Fruit fly (Drosophila melanogaster) whole organism, embryonic: ENCODE data around the gene Doc1.

Source experiments
- Atf-2 ChIP-seq: fragments of 200-800 bp; sonication (Bioruptor generic); optimal IDR thresholded peaks from 2 replicates; lab custom pipeline; 2016; ENCODE audit warnings: missing biosample characterization, missing genetic modification characterization
- BtbVII ChIP-seq: fragments of 200-800 bp; sonication (Bioruptor generic); optimal IDR thresholded peaks from 3 replicates; lab custom pipeline; 2017; ENCODE audit warnings: missing biosample characterization, mild to moderate bottlenecking, missing genetic modification characterization
- CG10565 ChIP-seq: fragments of 200-800 bp; sonication (Bioruptor generic); optimal IDR thresholded peaks from 3 replicates; lab custom pipeline; 2016; ENCODE audit warnings: missing biosample characterization, mild to moderate bottlenecking, missing genetic modification characterization
- CG10654 ChIP-seq: fragments of 200-800 bp; sonication (Bioruptor generic); optimal IDR thresholded peaks from 2 replicates; lab custom pipeline; 2016; ENCODE audit warnings: missing biosample characterization, missing genetic modification characterization
- CG10979 ChIP-seq: fragments of 200-800 bp; sonication (Bioruptor generic); optimal IDR thresholded peaks from 2 replicates; lab custom pipeline; 2018; ENCODE audit warnings: missing biosample characterization, mild to moderate bottlenecking, missing genetic modification characterization, moderate library complexity
- CG11560 ChIP-seq: fragments of 200-800 bp; sonication (Bioruptor generic); IDR thresholded peaks from 3 replicates; pipeline ENCODE4 v1.3.6; 2022; ENCODE audit warnings: missing biosample characterization, missing genetic modification characterization
- CG11695 ChIP-seq: fragments of 200-800 bp; sonication (Bioruptor generic); IDR thresholded peaks from 3 replicates; pipeline ENCODE4 v1.3.6; 2022; ENCODE audit warnings: missing biosample characterization, missing genetic modification characterization
- CG12071 ChIP-seq: fragments of 200-800 bp; sonication (Bioruptor generic); optimal IDR thresholded peaks from 3 replicates; lab custom pipeline; 2018; ENCODE audit warnings: missing biosample characterization, mild to moderate bottlenecking, missing genetic modification characterization
- CG12104 ChIP-seq: fragments of 200-800 bp; sonication (Bioruptor generic); optimal IDR thresholded peaks from 3 replicates; lab custom pipeline; 2016; ENCODE audit warnings: missing biosample characterization, missing genetic modification characterization
- CG12236 ChIP-seq: fragments of 200-800 bp; sonication (Bioruptor generic); optimal IDR thresholded peaks from 2 replicates; lab custom pipeline; 2016; ENCODE audit warnings: missing biosample characterization, missing genetic modification characterization
- CG13123 ChIP-seq: fragments of 200-800 bp; sonication (Bioruptor generic); optimal IDR thresholded peaks from 2 replicates; lab custom pipeline; 2016; ENCODE audit warnings: missing biosample characterization, missing genetic modification characterization
- CG1792 ChIP-seq: fragments of 200-800 bp; sonication (Bioruptor generic); optimal IDR thresholded peaks from 2 replicates; lab custom pipeline; 2016; ENCODE audit warnings: missing biosample characterization, missing genetic modification characterization
- CG3995 ChIP-seq: fragments of 200-800 bp; sonication (Bioruptor generic); optimal IDR thresholded peaks from 3 replicates; lab custom pipeline; 2016; ENCODE audit warnings: missing biosample characterization, missing genetic modification characterization
- CG7357 ChIP-seq: fragments of 200-800 bp; sonication (Bioruptor generic); IDR thresholded peaks from 3 replicates; pipeline ENCODE4 v1.3.6; 2022; ENCODE audit warnings: missing biosample characterization, missing genetic modification characterization
- CG8089 ChIP-seq: fragments of 200-800 bp; sonication (Bioruptor generic); optimal IDR thresholded peaks from 3 replicates; lab custom pipeline; 2016; ENCODE audit warnings: missing biosample characterization, missing genetic modification characterization
- D ChIP-seq, 2 experiments: fragments of 200-800 bp in 1 of 2; fragments of >200 bp in 1 of 2; sonication (Bioruptor generic) in 1 of 2; optimal IDR thresholded peaks; 2 replicates in 1 of 2; 3 replicates in 1 of 2; lab custom pipeline; 2017; ENCODE audit warnings: mild to moderate bottlenecking in 1 of 2, missing biosample characterization in 1 of 2, missing genetic modification characterization in 1 of 2, missing genetic modification reagents in 1 of 2
- Deaf1 ChIP-seq: fragments of 200-800 bp; optimal IDR thresholded peaks from 3 replicates; lab custom pipeline; 2019; ENCODE audit warnings: missing biosample characterization, mild to moderate bottlenecking, missing genetic modification characterization, moderate library complexity
- Dfd ChIP-seq, 2 experiments: fragments of >200 bp; optimal IDR thresholded peaks; 2 replicates each; lab custom pipeline; 2017; ENCODE audit warnings: missing biosample characterization in 2 of 2, missing genetic modification characterization in 2 of 2
- Doc3 ChIP-seq: fragments of 200-800 bp; sonication (Bioruptor generic); IDR thresholded peaks from 3 replicates; pipeline ENCODE4 v1.3.6; 2022; ENCODE audit warnings: missing biosample characterization, missing genetic modification characterization; ENCODE audit not compliant: partially characterized antibody
- GATAe ChIP-seq: fragments of 200-800 bp; sonication (Bioruptor generic); conservative IDR thresholded peaks from 2 replicates; pipeline ENCODE4 v1.3.6; 2022; ENCODE audit warnings: missing biosample characterization, missing genetic modification characterization
- Hmx ChIP-seq: fragments of 200-800 bp; sonication (Bioruptor generic); optimal IDR thresholded peaks from 2 replicates; lab custom pipeline; 2016; ENCODE audit warnings: missing biosample characterization, missing genetic modification characterization
- Hr78 ChIP-seq, 2 experiments: fragments of 200-800 bp in 1 of 2; fragments of >200 bp in 1 of 2; sonication (Bioruptor generic) in 1 of 2; optimal IDR thresholded peaks; 2 replicates each; lab custom pipeline; 2017 to 2019; ENCODE audit warnings: missing biosample characterization in 2 of 2, missing genetic modification characterization in 2 of 2, mild to moderate bottlenecking in 1 of 2, moderate library complexity in 1 of 2
- Jarid2 ChIP-seq: fragments of 200-800 bp; sonication (Bioruptor generic); optimal IDR thresholded peaks from 3 replicates; lab custom pipeline; 2017; ENCODE audit warnings: mild to moderate bottlenecking, missing biosample characterization, missing genetic modification reagents, missing genetic modification characterization
- Med ChIP-seq: fragments of 200-800 bp; sonication (Bioruptor generic); peaks from one replicate; lab custom pipeline; 2016; ENCODE audit warnings: missing biosample characterization, missing genetic modification characterization, mild to moderate bottlenecking, inconsistent platforms, moderate library complexity
- Meics ChIP-seq: fragments of 200-800 bp; sonication (Bioruptor generic); optimal IDR thresholded peaks from 2 replicates; lab custom pipeline; 2017; ENCODE audit warnings: missing biosample characterization, mild to moderate bottlenecking, missing genetic modification characterization
- Mes4 ChIP-seq: fragments of 200-800 bp; sonication (Bioruptor generic); optimal IDR thresholded peaks from 2 replicates; lab custom pipeline; 2016; ENCODE audit warnings: missing biosample characterization, missing genetic modification characterization
- Myb ChIP-seq: fragments of 200-800 bp; sonication (Bioruptor generic); optimal IDR thresholded peaks from 2 replicates; lab custom pipeline; 2016; ENCODE audit warnings: missing biosample characterization, missing genetic modification characterization
- Neu2 ChIP-seq: fragments of 200-800 bp; sonication (Bioruptor generic); optimal IDR thresholded peaks from 3 replicates; lab custom pipeline; 2016; ENCODE audit warnings: missing biosample characterization, missing genetic modification characterization, borderline replicate concordance
- Oli ChIP-seq: fragments of 200-800 bp; sonication (Bioruptor generic); optimal IDR thresholded peaks from 2 replicates; lab custom pipeline; 2018; ENCODE audit warnings: missing biosample characterization, mild to moderate bottlenecking, missing genetic modification characterization, moderate library complexity
- Ptx1 ChIP-seq: fragments of 200-800 bp; sonication (Bioruptor generic); IDR thresholded peaks from 2 replicates; pipeline ENCODE4 v1.3.6; 2022; ENCODE audit warnings: missing biosample characterization, missing genetic modification characterization
- Six4 ChIP-seq: fragments of 200-800 bp; sonication (Bioruptor generic); optimal IDR thresholded peaks from 2 replicates; lab custom pipeline; 2016; ENCODE audit warnings: missing biosample characterization, missing genetic modification characterization
- Ssrp ChIP-seq: fragments of 200-800 bp; sonication (Bioruptor generic); optimal IDR thresholded peaks from 2 replicates; lab custom pipeline; 2018; ENCODE audit warnings: missing biosample characterization, mild to moderate bottlenecking, missing genetic modification characterization, moderate library complexity
- ab ChIP-seq: fragments of 200-800 bp; sonication (Bioruptor generic); optimal IDR thresholded peaks from 2 replicates; lab custom pipeline; 2016; ENCODE audit warnings: missing biosample characterization, missing genetic modification characterization
- br ChIP-seq: fragments of >200 bp; optimal IDR thresholded peaks from 2 replicates; lab custom pipeline; 2017
- caup ChIP-seq: fragments of 200-800 bp; sonication (Bioruptor generic); optimal IDR thresholded peaks from 3 replicates; lab custom pipeline; 2017; ENCODE audit warnings: missing biosample characterization, mild to moderate bottlenecking, missing genetic modification characterization, moderate library complexity; ENCODE audit not compliant: severe bottlenecking
- dmrt11E ChIP-seq: fragments of 200-800 bp; sonication (Bioruptor generic); optimal IDR thresholded peaks from 3 replicates; lab custom pipeline; 2018; ENCODE audit warnings: missing biosample characterization, mild to moderate bottlenecking, missing genetic modification characterization, moderate library complexity
- eve ChIP-seq, 2 experiments: fragments of >200 bp; optimal IDR thresholded peaks; 2 replicates each; lab custom pipeline; 2017; ENCODE audit warnings: missing biosample characterization in 2 of 2, missing genetic modification characterization in 2 of 2
- eyg ChIP-seq: fragments of 200-800 bp; sonication (Bioruptor generic); optimal IDR thresholded peaks from 3 replicates; lab custom pipeline; 2016; ENCODE audit warnings: missing biosample characterization, missing genetic modification characterization
- hb ChIP-seq: fragments of 200-800 bp; sonication (Bioruptor generic); IDR thresholded peaks from 3 replicates; pipeline ENCODE4 v1.3.6; 2022; ENCODE audit warnings: missing biosample characterization, missing genetic modification characterization; ENCODE audit not compliant: partially characterized antibody
- jing ChIP-seq: fragments of 200-800 bp; sonication (Bioruptor generic); optimal IDR thresholded peaks from 2 replicates; lab custom pipeline; 2018; ENCODE audit warnings: missing biosample characterization, mild to moderate bottlenecking, missing genetic modification characterization
- kay ChIP-seq: fragments of 200-800 bp; sonication (Bioruptor generic); optimal IDR thresholded peaks from 2 replicates; lab custom pipeline; 2016; ENCODE audit warnings: missing biosample characterization, missing genetic modification characterization
- mld ChIP-seq: fragments of 200-800 bp; sonication (Bioruptor generic); IDR thresholded peaks from 3 replicates; pipeline ENCODE4 v1.3.6; 2022; ENCODE audit warnings: missing biosample characterization, missing genetic modification characterization; ENCODE audit not compliant: partially characterized antibody
- oc ChIP-seq: fragments of 200-800 bp; sonication (Bioruptor generic); optimal IDR thresholded peaks from 2 replicates; lab custom pipeline; 2018; ENCODE audit warnings: missing biosample characterization, mild to moderate bottlenecking, missing genetic modification characterization, moderate library complexity
- sc ChIP-seq, 3 experiments: fragments of >200 bp in 2 of 3; fragments of 200-800 bp in 1 of 3; sonication (Bioruptor generic) in 1 of 3; optimal IDR thresholded peaks; 2 replicates in 2 of 3; 3 replicates in 1 of 3; lab custom pipeline; 2017; ENCODE audit warnings: mild to moderate bottlenecking in 1 of 3, missing biosample characterization in 1 of 3, missing genetic modification characterization in 1 of 3, missing genetic modification reagents in 1 of 3
- seq ChIP-seq: fragments of 200-800 bp; sonication (Bioruptor generic); IDR thresholded peaks from 2 replicates; pipeline ENCODE4 v1.3.6; 2022; ENCODE audit warnings: missing biosample characterization, missing genetic modification characterization
- sim ChIP-seq: fragments of 200-800 bp; sonication (Bioruptor generic); IDR thresholded peaks from 2 replicates; pipeline ENCODE4 v1.3.6; 2022; ENCODE audit warnings: missing biosample characterization, missing genetic modification characterization
- unpg ChIP-seq: fragments of 200-800 bp; sonication (Bioruptor generic); optimal IDR thresholded peaks from 3 replicates; lab custom pipeline; 2018; ENCODE audit warnings: missing biosample characterization, mild to moderate bottlenecking, missing genetic modification characterization, moderate library complexity
- wdn ChIP-seq: fragments of 200-800 bp; sonication (Bioruptor generic); IDR thresholded peaks from 2 replicates; pipeline ENCODE4 v1.3.6; 2022; ENCODE audit warnings: missing biosample characterization, missing genetic modification characterization
- zen2 ChIP-seq: fragments of 200-800 bp; sonication (Bioruptor generic); IDR thresholded peaks from 3 replicates; pipeline ENCODE4 v1.3.6; 2022; ENCODE audit warnings: missing biosample characterization, missing genetic modification characterization; ENCODE audit not compliant: partially characterized antibody

The Doc1 gene

dm6 chr3L:8996173-8996767 lies 44.9 kb upstream of the Doc1 start (continued):
- TF ChIP-seq ab (GFP tag; lab: Kevin White, UChicago) (no peak), Dfd (GFP tag; optimal IDR thresholded peaks at IDR 0.05; lab: Kevin White, UChicago) (no peak), caup (GFP tag; lab: Kevin White, UChicago) (peak; percentile 11), zen2 (GFP tag; lab: Robert Waterston, UW) (no peak), Atf-2 (GFP tag; lab: Kevin White, UChicago) (no peak), CG11560 (no peak), sc (optimal IDR thresholded peaks at IDR 0.05; lab: Kevin White, UChicago) (no peak), sc (GFP tag; optimal IDR thresholded peaks at IDR 0.05; lab: Kevin White, UChicago) (peak; percentile 57), eyg (GFP tag; lab: Kevin White, UChicago) (no peak), eve (GFP tag; optimal IDR thresholded peaks at IDR 0.05; lab: Kevin White, UChicago) (no peak), dmrt11E (tag; lab: Kevin White, UChicago) (peak; percentile 61), br (lab: Kevin White, UChicago) (no peak), CG10979 (tag; lab: Kevin White, UChicago) (peak; percentile 69), hb (GFP tag; lab: Robert Waterston, UW) (no peak), Deaf1 (no peak), Oli (peak; percentile 65), Ptx1 (peak; percentile 69), CG7357 (GFP tag; lab: Robert Waterston, UW) (peak; percentile 48; the same call in 1 of the 3 replicates), Hmx (GFP tag; lab: Kevin White, UChicago) (no peak), unpg (GFP tag; lab: Kevin White, UChicago) (peak; percentile 64), CG10565 (GFP tag; lab: Kevin White, UChicago) (no peak), wdn (peak; percentile 28; the same call in 1 of the 2 replicates), BtbVII (no peak), Ssrp (tag; lab: Kevin White, UChicago) (peak; percentile 72), kay (GFP tag; lab: Kevin White, UChicago) (no peak), jing (GFP tag; lab: Kevin White, UChicago) (peak; percentile 50), CG12236 (GFP tag; lab: Kevin White, UChicago) (no peak), Meics (GFP tag; lab: Kevin White, UChicago) (peak; percentile 44), oc (tag; lab: Kevin White, UChicago) (no peak), mld (GFP tag; lab: Robert Waterston, UW) (no peak), Six4 (GFP tag; lab: Kevin White, UChicago) (peak; percentile 49), CG1792 (GFP tag; lab: Kevin White, UChicago) (no peak), CG12071 (GFP tag; lab: Kevin White, UChicago) (no peak), Jarid2 (GFP tag; lab: Kevin White, UChicago) (no peak), Hr78 (GFP tag; optimal IDR thresholded peaks at IDR 0.05; lab: Kevin White, UChicago) (no peak), Myb (GFP tag; lab: Kevin White, UChicago) (peak; percentile 0), CG10654 (peak; percentile 34), CG11695 (GFP tag; lab: Robert Waterston, UW) (0 out of 3 replicates have a peak, but pooled peaks have one; percentile 35), Med (GFP tag; lab: Kevin White, UChicago) (peak; percentile 93), Neu2 (GFP tag; lab: Kevin White, UChicago) (no peak), GATAe (GFP tag; lab: Robert Waterston, UW) (no peak), CG3995 (GFP tag; lab: Kevin White, UChicago) (peak; percentile 30), Doc3 (GFP tag; lab: Robert Waterston, UW) (no peak), CG8089 (GFP tag; lab: Kevin White, UChicago) (no peak), Mes4 (no peak), D (optimal IDR thresholded peaks at IDR 0.05; lab: Kevin White, UChicago) (no peak), D (GFP tag; optimal IDR thresholded peaks at IDR 0.05; lab: Kevin White, UChicago) (peak; percentile 60), sim (GFP tag; lab: Robert Waterston, UW) (0 out of 2 replicates have a peak, but pooled peaks have one; percentile 30), CG13123 (GFP tag; lab: Kevin White, UChicago) (no peak), seq (peak; percentile 57), CG12104 (GFP tag; lab: Kevin White, UChicago) (peak; percentile 25)
